Worm (Caenorhabditis elegans): ENCODE measurements around the gene zig-13.

DNA sequence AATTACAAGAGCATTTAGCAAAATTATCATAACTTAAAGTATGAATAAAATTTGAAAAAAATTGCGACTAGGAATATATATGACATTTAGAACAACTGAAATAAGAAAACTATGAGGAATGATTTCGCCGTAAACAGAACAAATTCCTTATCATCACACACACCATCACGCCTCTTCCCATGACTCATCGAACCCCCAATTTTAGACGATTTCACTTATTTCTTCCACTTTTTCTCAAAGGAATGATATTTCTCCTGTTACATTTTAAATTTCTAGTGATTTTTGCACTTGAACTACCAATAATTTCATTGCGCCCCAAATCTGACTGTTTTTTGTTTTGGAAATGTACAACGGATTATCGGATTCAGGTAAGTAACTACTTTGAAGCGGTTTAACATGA lies at the start of gene zig-13, which contains the start of gene ver-1:
- TF ChIP-seq nhr-28 (tag; optimal IDR thresholded peaks at IDR 0.05), result no peak
- no peak for TF ChIP-seq snpc-4 (tag; optimal IDR thresholded peaks at IDR 0.05)
- TF ChIP-seq bed-3 (GFP tag; optimal IDR thresholded peaks at IDR 0.05), result no peak
- no peak for TF ChIP-seq unc-62 (GFP tag; optimal IDR thresholded peaks at IDR 0.05)
- no peak for TF ChIP-seq ces-1 (GFP tag; optimal IDR thresholded peaks at IDR 0.05)
- no peak for TF ChIP-seq mls-2 (tag; optimal IDR thresholded peaks at IDR 0.05)
- no peak for TF ChIP-seq nhr-237 (tag; optimal IDR thresholded peaks at IDR 0.05)
- no peak for TF ChIP-seq M03D4.4 (tag; optimal IDR thresholded peaks at IDR 0.05)
- TF ChIP-seq flh-1 (GFP tag; optimal IDR thresholded peaks at IDR 0.05), result no peak
